Worm (Caenorhabditis elegans) whole organism, L2 larva: ENCODE data around the gene F25F2.1.
A peak's percentile ranks its signal among the peaks of the same experiment; 100 is the strongest.

ENCODE experiments used
- C34F6.9 ChIP-seq: fragments of 150-350 bp; optimal IDR thresholded peaks from 2 replicates; lab custom pipeline; 2014; ENCODE audit warnings: missing biosample characterization, missing genetic modification characterization
- F13H6.1 ChIP-seq: sonication (generic microtip); optimal IDR thresholded peaks from 2 replicates; lab custom pipeline; 2016; ENCODE audit warnings: missing genetic modification characterization, missing compliant biosample characterization
- R02D3.7 ChIP-seq: fragments of 150-350 bp; optimal IDR thresholded peaks from 2 replicates; lab custom pipeline; 2014; ENCODE audit warnings: missing biosample characterization, missing genetic modification characterization
- Y55F3AM.14 ChIP-seq: fragments of 200-800 bp; sonication (Bioruptor generic); optimal IDR thresholded peaks from 2 replicates; lab custom pipeline; 2018; ENCODE audit warnings: mild to moderate bottlenecking, missing genetic modification characterization, missing compliant biosample characterization
- alr-1 ChIP-seq: fragments of 150-350 bp; optimal IDR thresholded peaks from 2 replicates; lab custom pipeline; 2014; ENCODE audit warnings: missing biosample characterization, missing genetic modification characterization
- aly-2 ChIP-seq: fragments of 150-350 bp; optimal IDR thresholded peaks from 2 replicates; lab custom pipeline; 2014; ENCODE audit warnings: missing biosample characterization, missing genetic modification characterization
- ama-1 ChIP-seq: fragments of 150-350 bp; optimal IDR thresholded peaks from 2 replicates; lab custom pipeline; 2018; ENCODE audit warnings: inconsistent platforms
- blmp-1 ChIP-seq: sonication (generic microtip); optimal IDR thresholded peaks from 2 replicates; lab custom pipeline; 2017; ENCODE audit warnings: missing genetic modification characterization, mild to moderate bottlenecking, missing compliant biosample characterization, antibody characterized with exemption, moderate library complexity; ENCODE audit not compliant: insufficient read depth
- ceh-16 ChIP-seq: fragments of 150-350 bp; optimal IDR thresholded peaks from 2 replicates; lab custom pipeline; 2014; ENCODE audit warnings: missing biosample characterization, missing genetic modification characterization
- ceh-82 ChIP-seq: fragments of 150-350 bp; optimal IDR thresholded peaks from 2 replicates; lab custom pipeline; 2014; ENCODE audit warnings: missing biosample characterization, missing genetic modification characterization
- crh-2 ChIP-seq: sonication (generic microtip); optimal IDR thresholded peaks from 2 replicates; lab custom pipeline; 2017; ENCODE audit warnings: missing biosample characterization, missing genetic modification characterization
- dmd-4 ChIP-seq: sonication (generic microtip); optimal IDR thresholded peaks from 2 replicates; lab custom pipeline; 2017; ENCODE audit warnings: missing biosample characterization, missing genetic modification characterization
- egl-27 ChIP-seq: sonication (generic microtip); optimal IDR thresholded peaks from 3 replicates; lab custom pipeline; 2017; ENCODE audit warnings: missing biosample characterization, missing genetic modification reagents, missing genetic modification characterization
- elt-1 ChIP-seq: fragments of 150-350 bp; optimal IDR thresholded peaks from 2 replicates; lab custom pipeline; 2014; ENCODE audit warnings: missing biosample characterization, missing genetic modification characterization
- elt-3 ChIP-seq: sonication (generic microtip); optimal IDR thresholded peaks from 2 replicates; lab custom pipeline; 2017; ENCODE audit warnings: missing biosample characterization, missing genetic modification characterization
- fos-1 ChIP-seq: fragments of 150-350 bp; optimal IDR thresholded peaks from 2 replicates; lab custom pipeline; 2014; ENCODE audit warnings: missing biosample characterization, missing genetic modification characterization
- gmeb-1 ChIP-seq: fragments of 150-350 bp; optimal IDR thresholded peaks from 2 replicates; lab custom pipeline; 2014; ENCODE audit warnings: missing biosample characterization, missing genetic modification characterization
- lin-11 ChIP-seq: fragments of 150-350 bp; sonication (generic microtip); optimal IDR thresholded peaks from 2 replicates; lab custom pipeline; 2014; ENCODE audit warnings: missing biosample characterization, missing genetic modification characterization, inconsistent platforms, mixed read lengths
- lin-13 ChIP-seq: fragments of 150-350 bp; optimal IDR thresholded peaks from 2 replicates; lab custom pipeline; 2014; ENCODE audit warnings: missing biosample characterization, missing genetic modification reagents, missing genetic modification characterization
- lin-39 ChIP-seq: fragments of 150-350 bp; optimal IDR thresholded peaks from 2 replicates; lab custom pipeline; 2014; ENCODE audit warnings: missing biosample characterization, missing genetic modification reagents, missing genetic modification characterization
- lsy-2 ChIP-seq, 2 experiments: fragments of 150-350 bp in 1 of 2; sonication (generic microtip) in 1 of 2; optimal IDR thresholded peaks; 2 replicates each; lab custom pipeline; 2014 to 2017; ENCODE audit warnings: missing biosample characterization in 2 of 2, missing genetic modification characterization in 2 of 2
- mbf-1 ChIP-seq: sonication (generic microtip); optimal IDR thresholded peaks from 2 replicates; lab custom pipeline; 2017; ENCODE audit warnings: missing biosample characterization, missing genetic modification characterization
- mdl-1 ChIP-seq, 2 experiments: fragments of 150-350 bp in 1 of 2; sonication (generic microtip) in 1 of 2; optimal IDR thresholded peaks; 2 replicates each; lab custom pipeline; 2017; ENCODE audit warnings: missing biosample characterization in 2 of 2, missing genetic modification characterization in 2 of 2
- nhr-10 ChIP-seq: sonication (generic microtip); optimal IDR thresholded peaks from 2 replicates; lab custom pipeline; 2017; ENCODE audit warnings: missing biosample characterization, missing genetic modification characterization
- nhr-12 ChIP-seq: fragments of 150-350 bp; optimal IDR thresholded peaks from 2 replicates; lab custom pipeline; 2014; ENCODE audit warnings: missing biosample characterization, missing genetic modification characterization
- nhr-129 ChIP-seq: fragments of 150-350 bp; optimal IDR thresholded peaks from 2 replicates; lab custom pipeline; 2014; ENCODE audit warnings: missing biosample characterization, missing genetic modification characterization
- nhr-21 ChIP-seq: fragments of 150-350 bp; optimal IDR thresholded peaks from 2 replicates; lab custom pipeline; 2014; ENCODE audit warnings: missing biosample characterization, missing genetic modification characterization
- nhr-23 ChIP-seq: fragments of 150-350 bp; optimal IDR thresholded peaks from 2 replicates; lab custom pipeline; 2014; ENCODE audit warnings: missing biosample characterization, missing genetic modification reagents, missing genetic modification characterization
- nhr-25 ChIP-seq: fragments of 150-350 bp; sonication (generic microtip); optimal IDR thresholded peaks from 3 replicates; lab custom pipeline; 2014; ENCODE audit warnings: missing biosample characterization, missing genetic modification characterization
- nhr-6 ChIP-seq: fragments of 150-350 bp; optimal IDR thresholded peaks from 2 replicates; lab custom pipeline; 2014; ENCODE audit warnings: missing biosample characterization, missing genetic modification characterization
- peb-1 ChIP-seq: fragments of 150-350 bp; optimal IDR thresholded peaks from 2 replicates; lab custom pipeline; 2014; ENCODE audit warnings: missing biosample characterization, missing genetic modification characterization
- sem-4 ChIP-seq: fragments of 150-350 bp; optimal IDR thresholded peaks from 2 replicates; lab custom pipeline; 2014; ENCODE audit warnings: missing biosample characterization, missing genetic modification reagents, missing genetic modification characterization
- skn-1 ChIP-seq: sonication (generic microtip); optimal IDR thresholded peaks from 2 replicates; lab custom pipeline; 2017; ENCODE audit warnings: missing biosample characterization, missing genetic modification characterization
- sma-3 ChIP-seq: sonication (generic microtip); optimal IDR thresholded peaks from 2 replicates; lab custom pipeline; 2016; ENCODE audit warnings: missing genetic modification reagents, missing genetic modification characterization, missing compliant biosample characterization
- sma-9 ChIP-seq, 2 experiments: fragments of 150-350 bp in 1 of 2; sonication (generic microtip) in 1 of 2; optimal IDR thresholded peaks; 2 replicates each; lab custom pipeline; 2014 to 2016; ENCODE audit warnings: missing genetic modification characterization in 2 of 2, mild to moderate bottlenecking in 1 of 2, missing biosample characterization in 1 of 2, missing compliant biosample characterization in 1 of 2, missing genetic modification reagents in 1 of 2, moderate library complexity in 1 of 2
- snpc-4 ChIP-seq: fragments of 150-350 bp; optimal IDR thresholded peaks from 2 replicates; lab custom pipeline; 2014; ENCODE audit warnings: missing biosample characterization, missing genetic modification characterization
- unc-55 ChIP-seq: fragments of 150-350 bp; sonication (generic microtip); optimal IDR thresholded peaks from 3 replicates; lab custom pipeline; 2014; ENCODE audit warnings: missing biosample characterization, missing genetic modification reagents, missing genetic modification characterization
- unc-62 ChIP-seq: fragments of 150-350 bp; optimal IDR thresholded peaks from 2 replicates; lab custom pipeline; 2014; ENCODE audit warnings: missing biosample characterization, missing genetic modification reagents, missing genetic modification characterization
- zag-1 ChIP-seq: fragments of 150-350 bp; optimal IDR thresholded peaks from 2 replicates; lab custom pipeline; 2014; ENCODE audit warnings: missing biosample characterization, missing genetic modification characterization
- ztf-1 ChIP-seq: fragments of 200-800 bp; sonication (Bioruptor generic); conservative IDR thresholded peaks from 2 replicates; pipeline ENCODE4 v1.3.6; 2022; ENCODE audit warnings: missing genetic modification characterization, missing compliant biosample characterization
- ztf-11 ChIP-seq: sonication (generic microtip); optimal IDR thresholded peaks from 2 replicates; lab custom pipeline; 2017; ENCODE audit warnings: missing biosample characterization, missing genetic modification characterization
- ztf-4 ChIP-seq: fragments of 150-350 bp; optimal IDR thresholded peaks from 2 replicates; lab custom pipeline; 2014; ENCODE audit warnings: missing biosample characterization, missing genetic modification characterization

F25F2.1 gene

DNA sequence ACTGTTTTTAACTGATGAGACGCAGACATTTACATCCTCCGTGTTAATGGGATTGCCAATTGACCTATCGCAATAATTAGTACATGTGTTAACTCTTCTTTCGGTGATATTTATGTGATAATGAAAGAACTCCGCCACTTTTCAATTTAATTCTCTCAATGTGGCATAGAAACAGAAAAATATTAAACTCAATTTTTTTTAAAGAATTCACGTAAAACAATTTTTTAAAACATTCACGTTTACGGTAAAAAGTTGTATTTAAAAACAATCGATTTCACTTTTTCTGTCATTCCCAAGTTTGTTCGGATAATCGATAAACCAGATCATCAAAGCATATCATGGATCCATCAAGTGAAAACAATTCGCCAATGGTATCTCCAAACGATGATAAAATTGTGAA lies 39.8 kb upstream of the F25F2.1 start, which contains the start of gene mstr-2:
mstr-2 (plus strand) TSS at position 301 of the 400 bp plus-strand sequence.
- TF ChIP-seq dmd-4 (tag; lab: Kevin White, UChicago) (no peak), nhr-10 (tag; lab: Kevin White, UChicago) (no peak), mdl-1 (tag; optimal IDR thresholded peaks at IDR 0.05; lab: Kevin White, UChicago) (no peak), F13H6.1 (no peak), nhr-21 (tag; lab: Kevin White, UChicago) (no peak), egl-27 (no peak)

ce11 chrIII:4470793-4471192 lies 37.9 kb upstream of the F25F2.1 start:
- TF ChIP-seq nhr-25 (tag; lab: Kevin White, UChicago) (peak; percentile 30), sma-9 (GFP tag; optimal IDR thresholded peaks at IDR 0.05; lab: Kevin White, UChicago) (peak; percentile 55), sma-9 (tag; optimal IDR thresholded peaks at IDR 0.05; lab: Kevin White, UChicago) (no peak), gmeb-1 (peak; percentile 50), ceh-16 (tag; lab: Kevin White, UChicago) (no peak), R02D3.7 (tag; lab: Kevin White, UChicago) (no peak), nhr-10 (tag; lab: Kevin White, UChicago) (no peak), lsy-2 (tag; optimal IDR thresholded peaks at IDR 0.05; lab: Kevin White, UChicago) (peak; percentile 61 to 78), nhr-23 (tag; lab: Kevin White, UChicago) (no peak), blmp-1 (peak; percentile 4), ztf-11 (no peak), fos-1 (tag; lab: Kevin White, UChicago) (peak; percentile 59), snpc-4 (tag; lab: Kevin White, UChicago) (no peak), skn-1 (tag; lab: Kevin White, UChicago) (no peak), crh-2 (tag; lab: Kevin White, UChicago) (peak; percentile 61), mdl-1 (tag; optimal IDR thresholded peaks at IDR 0.05; lab: Kevin White, UChicago) (no peak), aly-2 (no peak), ztf-4 (tag; lab: Kevin White, UChicago) (peak; percentile 2), lin-11 (peak; percentile 35), sem-4 (tag; lab: Kevin White, UChicago) (peak; percentile 45), nhr-129 (tag; lab: Kevin White, UChicago) (peak; percentile 73), lin-13 (peak; percentile 56), C34F6.9 (tag; lab: Kevin White, UChicago) (peak; percentile 44), F13H6.1 (peak; percentile 55), egl-27 (no peak), Y55F3AM.14 (GFP tag; lab: Kevin White, UChicago) (peak; percentile 63), unc-55 (GFP tag; lab: Kevin White, UChicago) (peak; percentile 52), mbf-1 (tag; lab: Kevin White, UChicago) (no peak), nhr-21 (tag; lab: Kevin White, UChicago) (peak; percentile 74), sma-3 (GFP tag; lab: Kevin White, UChicago) (peak; percentile 63), elt-3 (tag; lab: Kevin White, UChicago) (no peak)

ce11 chrIII:4474908-4475307 lies 33.7 kb upstream of the F25F2.1 start, which contains the start of gene ifet-1:
Gene ifet-1, minus strand, starts transcription at chrIII:4475150.
- TF ChIP-seq nhr-25 (tag; lab: Kevin White, UChicago) (no peak), blmp-1 (no peak), peb-1 (tag; lab: Kevin White, UChicago) (no peak), nhr-129 (tag; lab: Kevin White, UChicago) (no peak), lin-39 (tag; lab: Kevin White, UChicago) (no peak)

DNA sequence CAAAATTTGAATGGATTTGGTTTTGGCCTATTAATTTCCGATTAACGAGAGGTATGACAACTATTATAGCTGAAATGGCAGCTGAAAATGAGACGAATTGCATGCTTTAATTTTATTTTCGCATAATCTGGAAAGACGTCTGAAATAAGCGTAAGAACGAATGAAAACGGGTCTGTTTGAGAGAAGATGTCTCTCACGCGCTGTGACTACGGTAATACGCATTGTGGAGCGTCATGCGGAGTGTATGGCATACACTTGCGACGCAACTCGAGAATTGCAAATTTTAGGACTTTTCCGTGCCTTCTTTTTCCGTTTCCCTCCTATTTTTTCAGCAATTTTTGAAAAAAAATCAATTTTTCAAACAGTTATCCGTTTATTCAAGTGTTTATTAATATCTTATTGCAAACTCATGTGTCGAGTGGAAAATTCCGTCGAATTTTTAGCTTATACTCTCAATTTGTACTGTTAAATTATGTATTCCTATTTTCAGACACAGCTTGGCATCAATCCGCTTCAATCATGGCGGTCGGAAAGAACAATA lies 33.2 kb upstream of the F25F2.1 start, which contains the start of gene rps-1:
rps-1 (plus strand) TSS at position 491 of the 541 bp plus-strand sequence.
- TF ChIP-seq lin-11 (peak; percentile 98), zag-1 (tag; lab: Kevin White, UChicago) (peak; percentile 96), ama-1 (peak; percentile 47), dmd-4 (tag; lab: Kevin White, UChicago) (peak; percentile 63), nhr-12 (tag; lab: Kevin White, UChicago) (peak; percentile 77), ztf-1 (GFP tag; lab: Robert Waterston, UW) (no peak), lsy-2 (tag; optimal IDR thresholded peaks at IDR 0.05; lab: Kevin White, UChicago) (peak; percentile 100), Y55F3AM.14 (GFP tag; lab: Kevin White, UChicago) (peak; percentile 97), lin-13 (peak; percentile 98), snpc-4 (tag; lab: Kevin White, UChicago) (peak; percentile 92), nhr-129 (tag; lab: Kevin White, UChicago) (peak; percentile 99), mbf-1 (tag; lab: Kevin White, UChicago) (peak; percentile 53), ceh-82 (tag; lab: Kevin White, UChicago) (peak; percentile 94), F13H6.1 (peak; percentile 99), unc-55 (GFP tag; lab: Kevin White, UChicago) (peak; percentile 99), C34F6.9 (tag; lab: Kevin White, UChicago) (peak; percentile 100), nhr-10 (tag; lab: Kevin White, UChicago) (peak; percentile 90), ztf-4 (tag; lab: Kevin White, UChicago) (peak; percentile 99), nhr-23 (tag; lab: Kevin White, UChicago) (no peak), alr-1 (tag; lab: Kevin White, UChicago) (no peak), elt-1 (tag; lab: Kevin White, UChicago) (no peak), ceh-16 (tag; lab: Kevin White, UChicago) (peak; percentile 95), sem-4 (tag; lab: Kevin White, UChicago) (peak; percentile 100), mdl-1 (tag; optimal IDR thresholded peaks at IDR 0.05; lab: Kevin White, UChicago) (peak; percentile 93 to 95), unc-62 (GFP tag; lab: Kevin White, UChicago) (peak; percentile 80), peb-1 (tag; lab: Kevin White, UChicago) (no peak), nhr-6 (tag; lab: Kevin White, UChicago) (peak; percentile 99), fos-1 (tag; lab: Kevin White, UChicago) (peak; percentile 99), R02D3.7 (tag; lab: Kevin White, UChicago) (peak; percentile 81), gmeb-1 (peak; percentile 96), skn-1 (tag; lab: Kevin White, UChicago) (peak; percentile 92), sma-3 (GFP tag; lab: Kevin White, UChicago) (peak; percentile 99)
